Worm (Caenorhabditis elegans) whole organism, young adult: ENCODE results near the gene Y22F5A.11.
A peak's percentile ranks its signal among the peaks of the same experiment; 100 is the strongest.

Source experiments
- B0261.1 ChIP-seq: sonication (generic microtip); optimal IDR thresholded peaks from 2 replicates; lab custom pipeline; 2016; ENCODE audit warnings: mild to moderate bottlenecking, missing genetic modification characterization, moderate library complexity, missing compliant biosample characterization
- C06A6.2 ChIP-seq: fragments of 200-800 bp; sonication (Bioruptor generic); conservative IDR thresholded peaks from 2 replicates; pipeline ENCODE4 v1.3.6; 2022; ENCODE audit warnings: missing genetic modification characterization, missing compliant biosample characterization
- F57A8.1 ChIP-seq: fragments of 200-800 bp; sonication (Bioruptor generic); optimal IDR thresholded peaks from 2 replicates; lab custom pipeline; 2018; ENCODE audit warnings: mild to moderate bottlenecking, missing genetic modification characterization, moderate library complexity, missing compliant biosample characterization
- F57C9.4 ChIP-seq: sonication (generic microtip); optimal IDR thresholded peaks from 2 replicates; lab custom pipeline; 2017; ENCODE audit warnings: mild to moderate bottlenecking, missing genetic modification characterization, missing compliant biosample characterization
- Y53G8AR.9 ChIP-seq: fragments of 200-800 bp; sonication (Bioruptor generic); conservative IDR thresholded peaks from 2 replicates; pipeline ENCODE4 v1.3.6; 2022; ENCODE audit warnings: missing genetic modification reagents, missing genetic modification characterization, missing compliant biosample characterization
- ZK185.1 ChIP-seq: sonication (generic microtip); optimal IDR thresholded peaks from 2 replicates; lab custom pipeline; 2016; ENCODE audit warnings: mild to moderate bottlenecking, missing genetic modification characterization, missing compliant biosample characterization; ENCODE audit not compliant: poor library complexity, severe bottlenecking
- atf-7 ChIP-seq: sonication (generic microtip); optimal IDR thresholded peaks from 2 replicates; lab custom pipeline; 2017; ENCODE audit warnings: mild to moderate bottlenecking, missing genetic modification characterization, missing compliant biosample characterization
- attf-5 ChIP-seq: fragments of 200-800 bp; sonication (Bioruptor generic); optimal IDR thresholded peaks from 2 replicates; lab custom pipeline; 2018; ENCODE audit warnings: mild to moderate bottlenecking, missing genetic modification characterization, missing compliant biosample characterization
- bed-2 ChIP-seq: fragments of 200-800 bp; sonication (Bioruptor generic); IDR thresholded peaks from 2 replicates; pipeline ENCODE4 v1.3.6; 2022; ENCODE audit warnings: missing genetic modification reagents, missing genetic modification characterization, missing compliant biosample characterization
- ccch-3 ChIP-seq: fragments of 200-800 bp; sonication (Bioruptor generic); optimal IDR thresholded peaks from 2 replicates; lab custom pipeline; 2018; ENCODE audit warnings: mild to moderate bottlenecking, missing genetic modification characterization, missing compliant biosample characterization
- ceh-27 ChIP-seq: fragments of 200-800 bp; sonication (Bioruptor generic); optimal IDR thresholded peaks from 2 replicates; lab custom pipeline; 2018; ENCODE audit warnings: mild to moderate bottlenecking, missing genetic modification characterization, moderate library complexity, missing compliant biosample characterization
- ceh-40 ChIP-seq: fragments of 200-800 bp; sonication (Bioruptor generic); IDR thresholded peaks from 2 replicates; pipeline ENCODE4 v1.3.6; 2022; ENCODE audit warnings: missing genetic modification characterization, missing compliant biosample characterization
- ceh-58 ChIP-seq: fragments of 200-800 bp; sonication (Bioruptor generic); IDR thresholded peaks from 2 replicates; pipeline ENCODE4 v1.3.6; 2022; ENCODE audit warnings: missing genetic modification characterization, missing compliant biosample characterization
- egl-18 ChIP-seq: fragments of 200-800 bp; sonication (Bioruptor generic); IDR thresholded peaks from 2 replicates; pipeline ENCODE4 v1.3.6; 2022; ENCODE audit warnings: missing genetic modification reagents, missing genetic modification characterization, missing compliant biosample characterization
- hmg-20 ChIP-seq: fragments of 200-800 bp; sonication (Bioruptor generic); IDR thresholded peaks from 2 replicates; pipeline ENCODE4 v1.3.6; 2022; ENCODE audit warnings: missing genetic modification reagents, missing genetic modification characterization, missing compliant biosample characterization
- hrde-1 ChIP-seq: sonication (generic microtip); optimal IDR thresholded peaks from 2 replicates; lab custom pipeline; 2016; ENCODE audit warnings: missing genetic modification characterization, mild to moderate bottlenecking, missing compliant biosample characterization, moderate library complexity, missing genotype, missing genetic modification reagents, borderline replicate concordance
- lin-40 ChIP-seq: sonication (generic microtip); optimal IDR thresholded peaks from 2 replicates; lab custom pipeline; 2016; ENCODE audit warnings: missing genetic modification characterization, mild to moderate bottlenecking, missing compliant biosample characterization, missing genotype, missing genetic modification reagents
- lsl-1 ChIP-seq: fragments of 200-800 bp; sonication (Bioruptor generic); optimal IDR thresholded peaks from 2 replicates; lab custom pipeline; 2018; ENCODE audit warnings: mild to moderate bottlenecking, missing genetic modification characterization, moderate library complexity, missing compliant biosample characterization
- madf-3 ChIP-seq: fragments of 200-800 bp; sonication (Bioruptor generic); IDR thresholded peaks from 2 replicates; pipeline ENCODE4 v1.3.6; 2022; ENCODE audit warnings: missing genetic modification reagents, missing genetic modification characterization, missing compliant biosample characterization
- mcd-1 ChIP-seq: fragments of 200-800 bp; sonication (Bioruptor generic); IDR thresholded peaks from 2 replicates; pipeline ENCODE4 v1.3.6; 2022; ENCODE audit warnings: missing genetic modification reagents, missing genetic modification characterization, missing compliant biosample characterization
- mes-4 ChIP-seq: sonication (generic microtip); optimal IDR thresholded peaks from 2 replicates; lab custom pipeline; 2016; ENCODE audit warnings: missing genotype, missing genetic modification characterization, missing compliant biosample characterization
- mxl-1 ChIP-seq: sonication (generic microtip); optimal IDR thresholded peaks from 2 replicates; lab custom pipeline; 2016; ENCODE audit warnings: missing genetic modification characterization, missing compliant biosample characterization
- nfyb-1 ChIP-seq: fragments of 200-800 bp; sonication (Bioruptor generic); IDR thresholded peaks from 2 replicates; pipeline ENCODE4 v1.3.6; 2022; ENCODE audit warnings: missing genetic modification reagents, missing genetic modification characterization, missing compliant biosample characterization
- nhr-80 ChIP-seq: sonication (generic microtip); optimal IDR thresholded peaks from 2 replicates; lab custom pipeline; 2016; ENCODE audit warnings: missing genetic modification characterization, missing compliant biosample characterization
- nhr-90 ChIP-seq: sonication (generic microtip); optimal IDR thresholded peaks from 2 replicates; lab custom pipeline; 2016; ENCODE audit warnings: missing genotype, mild to moderate bottlenecking, missing genetic modification characterization, missing compliant biosample characterization
- rcor-1 ChIP-seq: fragments of 200-800 bp; sonication (Bioruptor generic); IDR thresholded peaks from 2 replicates; pipeline ENCODE4 v1.3.6; 2022; ENCODE audit warnings: missing genetic modification reagents, missing genetic modification characterization, missing compliant biosample characterization
- repo-1 ChIP-seq: sonication (generic microtip); optimal IDR thresholded peaks from 2 replicates; lab custom pipeline; 2017; ENCODE audit warnings: mild to moderate bottlenecking, missing genetic modification characterization, missing compliant biosample characterization
- sea-2 ChIP-seq: fragments of 200-800 bp; sonication (Bioruptor generic); IDR thresholded peaks from 2 replicates; pipeline ENCODE4 v1.3.6; 2022; ENCODE audit warnings: missing genetic modification characterization, missing compliant biosample characterization
- tbx-9 ChIP-seq: sonication (generic microtip); optimal IDR thresholded peaks from 2 replicates; lab custom pipeline; 2016; ENCODE audit warnings: borderline replicate concordance, missing genetic modification characterization, inconsistent platforms, missing compliant biosample characterization
- unc-62 ChIP-seq: fragments of 150-350 bp; optimal IDR thresholded peaks from 2 replicates; lab custom pipeline; 2014; ENCODE audit warnings: missing biosample characterization, missing genetic modification reagents, missing genetic modification characterization
- zim-3 ChIP-seq: sonication (generic microtip); optimal IDR thresholded peaks from 2 replicates; lab custom pipeline; 2017; ENCODE audit warnings: mild to moderate bottlenecking, missing genetic modification characterization, moderate library complexity, missing compliant biosample characterization
- ztf-22 ChIP-seq: fragments of 200-800 bp; sonication (Bioruptor generic); optimal IDR thresholded peaks from 2 replicates; lab custom pipeline; 2018; ENCODE audit warnings: mild to moderate bottlenecking, missing genetic modification characterization, moderate library complexity, missing compliant biosample characterization
- ztf-25 ChIP-seq: fragments of 200-800 bp; sonication (Bioruptor generic); IDR thresholded peaks from 2 replicates; pipeline ENCODE4 v1.3.6; 2022; ENCODE audit warnings: missing genetic modification reagents, missing genetic modification characterization, missing compliant biosample characterization
- ztf-26 ChIP-seq: sonication (generic microtip); optimal IDR thresholded peaks from 2 replicates; lab custom pipeline; 2017; ENCODE audit warnings: missing genetic modification characterization, missing compliant biosample characterization

Gene Y22F5A.11

DNA sequence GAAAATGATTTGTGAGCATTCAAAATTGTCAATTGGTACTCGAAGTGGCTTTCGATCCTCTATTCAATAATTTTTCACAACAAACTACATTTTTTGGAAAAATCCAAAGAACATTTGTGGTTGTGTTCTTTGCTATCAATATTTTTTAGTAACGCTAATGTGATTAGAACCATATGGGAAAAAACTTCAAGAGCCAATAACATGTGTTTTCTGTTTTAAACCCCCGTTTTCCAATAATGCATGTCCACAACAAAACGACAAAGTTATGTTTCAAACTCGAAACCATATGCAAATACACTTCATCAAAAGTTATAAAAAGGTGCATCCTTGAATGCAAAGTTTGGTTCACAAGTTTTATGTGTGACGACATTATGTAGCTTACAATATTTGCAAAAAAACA is 10.4 kb upstream of the Y22F5A.11 start:
- no peak for TF ChIP-seq repo-1 (tag; lab: Kevin White, UChicago)
- TF ChIP-seq Y53G8AR.9 (GFP tag; lab: Robert Waterston, UW) = no peak
- no peak for TF ChIP-seq nfyb-1 (GFP tag; lab: Robert Waterston, UW)
- no peak for TF ChIP-seq F57A8.1
- TF ChIP-seq nhr-90 (tag; lab: Kevin White, UChicago) = no peak
- no peak for TF ChIP-seq tbx-9
- TF ChIP-seq ceh-40 (GFP tag; lab: Robert Waterston, UW) = no peak
- no peak for TF ChIP-seq lin-40 (tag; lab: Kevin White, UChicago)
- no peak for TF ChIP-seq sea-2 (GFP tag; lab: Robert Waterston, UW)
- no peak for TF ChIP-seq mxl-1 (tag; lab: Kevin White, UChicago)
- no peak for TF ChIP-seq rcor-1 (GFP tag; lab: Robert Waterston, UW)
- TF ChIP-seq ztf-22 = no peak
- no peak for TF ChIP-seq ccch-3 (GFP tag; lab: Kevin White, UChicago)
- no peak for TF ChIP-seq F57C9.4 (tag; lab: Kevin White, UChicago)
- TF ChIP-seq hrde-1 (tag; lab: Kevin White, UChicago) = no peak

DNA sequence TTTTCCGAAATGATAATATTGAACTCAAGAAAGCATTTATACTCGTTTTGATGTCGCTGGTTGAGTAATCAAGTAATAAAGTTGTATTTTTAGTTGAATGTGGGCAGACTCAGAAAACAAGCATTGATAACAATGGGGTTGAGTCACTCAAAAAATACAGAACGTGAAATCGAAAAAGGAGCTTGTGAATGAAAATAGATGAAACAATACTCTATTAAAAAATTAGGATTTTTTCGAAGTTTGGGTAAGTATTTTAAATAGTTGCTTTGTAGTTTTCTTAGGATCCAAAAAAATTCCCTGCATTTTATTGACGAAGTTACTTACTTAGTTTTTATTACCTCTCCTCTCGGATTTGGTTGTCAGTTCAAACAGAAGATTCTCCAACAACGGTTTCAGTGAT is 8.0 kb upstream of the Y22F5A.11 start, which contains the start of gene lys-3:
Gene lys-3 (minus strand): TSS at position 101 of the 400 bp plus-strand sequence.
- TF ChIP-seq egl-18 = no peak
- TF ChIP-seq bed-2 = no peak
- TF ChIP-seq ceh-40 (GFP tag; lab: Robert Waterston, UW) = no peak
- no peak for TF ChIP-seq atf-7
- TF ChIP-seq ceh-27 (GFP tag; lab: Kevin White, UChicago) = no peak
- TF ChIP-seq mes-4 (tag; lab: Kevin White, UChicago) = no peak
- no peak for TF ChIP-seq C06A6.2 (GFP tag; lab: Robert Waterston, UW)
- TF ChIP-seq ztf-22 = no peak

DNA sequence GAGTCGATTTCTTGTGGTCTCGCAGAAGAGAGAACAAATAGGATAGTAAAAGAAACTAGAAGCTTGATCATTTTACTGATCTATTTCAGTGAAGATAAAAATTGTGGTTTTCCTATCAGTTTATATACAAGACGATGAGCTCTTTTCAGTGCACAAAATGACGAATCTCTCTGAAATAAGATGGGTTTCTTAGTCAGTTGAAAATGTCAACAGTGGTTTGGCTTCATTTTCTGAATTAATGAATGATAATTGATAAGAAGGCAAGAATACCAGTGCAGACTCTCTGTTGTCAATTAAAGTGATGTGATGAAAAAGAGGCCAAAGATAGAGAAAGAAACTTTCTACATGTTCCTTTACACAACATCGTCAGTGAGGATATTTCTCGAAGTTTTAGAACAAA is 5.9 kb upstream of the Y22F5A.11 start, which contains the start of gene lys-2:
Gene lys-2 (minus strand): TSS at position 101 of the 400 bp plus-strand sequence.
- TF ChIP-seq hmg-20 = no peak
- TF ChIP-seq nhr-80 = peak; percentile 82
- no peak for TF ChIP-seq B0261.1
- TF ChIP-seq madf-3 (GFP tag; lab: Robert Waterston, UW) = no peak
- TF ChIP-seq unc-62 = peak; percentile 12
- TF ChIP-seq ceh-27 (GFP tag; lab: Kevin White, UChicago) = no peak
- TF ChIP-seq, all 124 proteins: peak for 2

DNA sequence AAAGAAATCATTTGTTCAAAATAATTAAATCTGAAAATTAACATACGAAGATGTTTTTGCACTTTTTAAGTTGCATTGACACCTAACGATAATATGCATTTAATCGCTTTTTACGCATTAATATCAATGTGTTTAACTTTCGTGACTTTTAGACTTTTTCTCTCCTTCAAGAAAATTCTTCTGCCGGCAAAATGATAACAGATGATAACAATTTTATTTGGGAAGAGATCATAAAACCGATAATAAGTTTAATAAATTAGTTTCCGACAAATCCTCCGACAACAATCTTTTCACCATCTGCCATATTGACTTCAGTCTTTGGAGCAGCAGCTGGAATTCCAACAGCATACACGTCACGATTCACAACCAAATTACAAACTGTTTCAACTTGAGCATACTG is 4.7 kb upstream of the Y22F5A.11 start:
- TF ChIP-seq ztf-25 (GFP tag; lab: Robert Waterston, UW) (no peak), zim-3 (no peak), lsl-1 (GFP tag; lab: Kevin White, UChicago) (no peak), nhr-80 (peak; percentile 43)

DNA sequence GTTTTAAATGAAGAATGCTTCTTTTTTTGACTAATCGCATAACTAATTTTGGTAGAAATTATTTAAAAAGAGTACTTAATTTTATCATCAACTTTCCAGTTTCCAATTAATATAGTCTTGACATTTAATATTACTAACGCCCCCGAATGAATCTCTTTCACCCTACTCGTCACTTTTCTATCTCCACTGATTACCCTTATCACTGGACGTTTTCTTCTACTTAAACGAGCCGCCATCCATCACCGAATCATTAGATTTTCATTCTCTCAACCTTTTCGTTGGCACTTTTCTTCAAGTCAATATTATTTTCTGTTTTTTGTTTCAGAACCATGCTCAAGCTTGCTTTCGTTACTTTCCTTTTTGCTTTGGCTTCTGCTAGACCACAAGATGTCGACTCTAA is 2.1 kb upstream of the Y22F5A.11 start, which contains the start of gene lys-1:
Gene lys-1 (plus strand): TSS at position 326 of the 400 bp plus-strand sequence.
- TF ChIP-seq unc-62 (no peak), ztf-26 (tag; lab: Kevin White, UChicago) (no peak), mcd-1 (GFP tag; lab: Robert Waterston, UW) (no peak), nhr-80 (peak; percentile 70), ceh-58 (GFP tag; lab: Robert Waterston, UW) (no peak), ZK185.1 (peak; percentile 13), attf-5 (no peak)
